Worm (Caenorhabditis elegans): Measurements from ENCODE around the gene ikke-1.

ce11 chrIII:8998884-8999283 is 51.6 kb downstream of the ikke-1 start:
- no peak for TF ChIP-seq nhr-11 (tag; optimal IDR thresholded peaks at IDR 0.05)
- no peak for TF ChIP-seq dmd-6 (GFP tag; IDR thresholded peaks at IDR 0.05)
- no peak for TF ChIP-seq hlh-11 (tag; optimal IDR thresholded peaks at IDR 0.05)
- no peak for TF ChIP-seq jun-1 (tag; optimal IDR thresholded peaks at IDR 0.05)
- TF ChIP-seq F44E2.7 (GFP tag; IDR thresholded peaks at IDR 0.05), result no peak
- TF ChIP-seq nhr-237 (tag; optimal IDR thresholded peaks at IDR 0.05), result no peak
- TF ChIP-seq zag-1 (tag; optimal IDR thresholded peaks at IDR 0.05), result no peak

Measured in whole organism, L4 larva.